Worm (Caenorhabditis elegans) whole organism, late embryonic: Measurements from ENCODE around the gene unc-70.

ENCODE experiments used
- C08G9.2 ChIP-seq: sonication (generic microtip); optimal IDR thresholded peaks from 2 replicates; lab custom pipeline; 2016; ENCODE audit warnings: mild to moderate bottlenecking, missing genetic modification characterization, moderate library complexity, missing compliant biosample characterization
- C38D4.7 ChIP-seq: fragments of 200-800 bp; sonication (Bioruptor generic); optimal IDR thresholded peaks from 2 replicates; lab custom pipeline; 2018; ENCODE audit warnings: mild to moderate bottlenecking, missing genetic modification characterization, moderate library complexity, missing compliant biosample characterization
- K02D7.2 ChIP-seq: sonication (generic microtip); optimal IDR thresholded peaks from 2 replicates; lab custom pipeline; 2017; ENCODE audit warnings: mild to moderate bottlenecking, missing genetic modification characterization, missing compliant biosample characterization
- T23F11.4 ChIP-seq: fragments of 200-800 bp; sonication (Bioruptor generic); optimal IDR thresholded peaks from 2 replicates; lab custom pipeline; 2018; ENCODE audit warnings: mild to moderate bottlenecking, missing genetic modification characterization, missing compliant biosample characterization
- Y22D7AL.16 ChIP-seq: sonication (generic microtip); optimal IDR thresholded peaks from 2 replicates; lab custom pipeline; 2016; ENCODE audit warnings: missing genetic modification characterization, missing compliant biosample characterization
- ama-1 ChIP-seq: fragments of 150-350 bp; optimal IDR thresholded peaks from 2 replicates; lab custom pipeline; 2014
- ceh-18 ChIP-seq: sonication (generic microtip); optimal IDR thresholded peaks from 2 replicates; lab custom pipeline; 2016; ENCODE audit warnings: missing genetic modification characterization, missing compliant biosample characterization
- ceh-2 ChIP-seq: sonication (generic microtip); optimal IDR thresholded peaks from 2 replicates; lab custom pipeline; 2016; ENCODE audit warnings: missing genotype, missing genetic modification characterization, missing compliant biosample characterization
- ceh-30 ChIP-seq: fragments of 150-350 bp; optimal IDR thresholded peaks from 2 replicates; lab custom pipeline; 2014; ENCODE audit warnings: missing biosample characterization, missing genetic modification characterization
- ceh-31 ChIP-seq: sonication (generic microtip); optimal IDR thresholded peaks from 2 replicates; lab custom pipeline; 2016; ENCODE audit warnings: missing genetic modification characterization, missing compliant biosample characterization
- ceh-45 ChIP-seq: fragments of 200-800 bp; sonication (Bioruptor generic); IDR thresholded peaks from 2 replicates; pipeline ENCODE4 v1.3.6; 2022; ENCODE audit warnings: missing genetic modification reagents, missing genetic modification characterization, missing compliant biosample characterization
- ceh-48 ChIP-seq: sonication (generic microtip); optimal IDR thresholded peaks from 2 replicates; lab custom pipeline; 2016; ENCODE audit warnings: missing genetic modification characterization, inconsistent platforms, missing compliant biosample characterization
- ceh-9 ChIP-seq: sonication (generic microtip); optimal IDR thresholded peaks from 2 replicates; lab custom pipeline; 2016; ENCODE audit warnings: mild to moderate bottlenecking, missing genetic modification characterization, inconsistent platforms, missing compliant biosample characterization
- che-1 ChIP-seq: sonication (generic microtip); optimal IDR thresholded peaks from 2 replicates; lab custom pipeline; 2016; ENCODE audit warnings: mild to moderate bottlenecking, missing genetic modification characterization, missing compliant biosample characterization
- dmd-4 ChIP-seq: sonication (generic microtip); optimal IDR thresholded peaks from 2 replicates; lab custom pipeline; 2016; ENCODE audit warnings: borderline replicate concordance, missing genetic modification characterization, missing compliant biosample characterization
- elt-2 ChIP-seq: sonication (generic microtip); optimal IDR thresholded peaks from 2 replicates; lab custom pipeline; 2016; ENCODE audit warnings: missing genetic modification reagents, missing genetic modification characterization, missing compliant biosample characterization
- elt-4 ChIP-seq: sonication (generic microtip); optimal IDR thresholded peaks from 2 replicates; lab custom pipeline; 2016; ENCODE audit warnings: missing genetic modification characterization, missing compliant biosample characterization
- fax-1 ChIP-seq: sonication (generic microtip); optimal IDR thresholded peaks from 2 replicates; lab custom pipeline; 2016; ENCODE audit warnings: missing genotype, missing genetic modification characterization, missing compliant biosample characterization
- gmeb-2 ChIP-seq: sonication (generic microtip); optimal IDR thresholded peaks from 2 replicates; lab custom pipeline; 2016; ENCODE audit warnings: missing genetic modification characterization, inconsistent platforms, missing compliant biosample characterization
- hlh-13 ChIP-seq: fragments of 200-800 bp; sonication (Bioruptor generic); optimal IDR thresholded peaks from 2 replicates; lab custom pipeline; 2018; ENCODE audit warnings: mild to moderate bottlenecking, missing genetic modification characterization, missing compliant biosample characterization
- hlh-15 ChIP-seq: sonication (generic microtip); optimal IDR thresholded peaks from 2 replicates; lab custom pipeline; 2016; ENCODE audit warnings: missing genetic modification characterization, missing compliant biosample characterization
- hlh-6 ChIP-seq: sonication (generic microtip); optimal IDR thresholded peaks from 2 replicates; lab custom pipeline; 2016; ENCODE audit warnings: missing genotype, missing genetic modification characterization, missing compliant biosample characterization
- hlh-8 ChIP-seq: sonication (generic microtip); optimal IDR thresholded peaks from 2 replicates; lab custom pipeline; 2016; ENCODE audit warnings: missing genotype, missing genetic modification characterization, missing compliant biosample characterization
- lim-6 ChIP-seq: sonication (generic microtip); optimal IDR thresholded peaks from 2 replicates; lab custom pipeline; 2016; ENCODE audit warnings: missing genetic modification characterization, missing compliant biosample characterization
- lin-11 ChIP-seq: fragments of 200-800 bp; sonication (Bioruptor generic); optimal IDR thresholded peaks from 2 replicates; lab custom pipeline; 2018; ENCODE audit warnings: mild to moderate bottlenecking, missing genetic modification characterization, missing compliant biosample characterization
- madf-2 ChIP-seq: sonication (generic microtip); optimal IDR thresholded peaks from 2 replicates; lab custom pipeline; 2017; ENCODE audit warnings: missing genetic modification characterization, missing compliant biosample characterization
- nfya-1 ChIP-seq: sonication (generic microtip); optimal IDR thresholded peaks from 2 replicates; lab custom pipeline; 2017; ENCODE audit warnings: missing genetic modification characterization, mild to moderate bottlenecking, missing compliant biosample characterization, antibody characterized with exemption, moderate library complexity
- nhr-232 ChIP-seq: sonication (generic microtip); optimal IDR thresholded peaks from 2 replicates; lab custom pipeline; 2016; ENCODE audit warnings: missing genetic modification characterization, missing compliant biosample characterization
- odd-2 ChIP-seq: sonication (generic microtip); optimal IDR thresholded peaks from 2 replicates; lab custom pipeline; 2017; ENCODE audit warnings: antibody characterized with exemption, mild to moderate bottlenecking, missing genetic modification characterization, missing compliant biosample characterization
- pat-9 ChIP-seq: fragments of 200-800 bp; sonication (Bioruptor generic); optimal IDR thresholded peaks from 2 replicates; lab custom pipeline; 2018; ENCODE audit warnings: mild to moderate bottlenecking, missing genetic modification characterization, moderate library complexity, missing compliant biosample characterization
- pax-1 ChIP-seq: fragments of 150-350 bp; optimal IDR thresholded peaks from 2 replicates; lab custom pipeline; 2014; ENCODE audit warnings: missing biosample characterization, missing genetic modification characterization
- pha-2 ChIP-seq: sonication (generic microtip); optimal IDR thresholded peaks from 2 replicates; lab custom pipeline; 2017; ENCODE audit warnings: mild to moderate bottlenecking, missing genetic modification characterization, missing compliant biosample characterization
- pha-4 ChIP-seq: fragments of 150-350 bp; optimal IDR thresholded peaks from 2 replicates; lab custom pipeline; 2018; ENCODE audit warnings: missing biosample characterization, missing genetic modification reagents, missing genetic modification characterization
- pqm-1 ChIP-seq: sonication (generic microtip); optimal IDR thresholded peaks from 2 replicates; lab custom pipeline; 2016; ENCODE audit warnings: missing genetic modification characterization, missing compliant biosample characterization
- pros-1 ChIP-seq: fragments of 150-350 bp; optimal IDR thresholded peaks from 2 replicates; lab custom pipeline; 2014; ENCODE audit warnings: missing biosample characterization, missing genetic modification reagents, missing genetic modification characterization
- ref-2 ChIP-seq: sonication (generic microtip); optimal IDR thresholded peaks from 2 replicates; lab custom pipeline; 2016; ENCODE audit warnings: missing genetic modification characterization, missing compliant biosample characterization
- rnt-1 ChIP-seq: sonication (generic microtip); optimal IDR thresholded peaks from 2 replicates; lab custom pipeline; 2016; ENCODE audit warnings: missing genetic modification characterization, missing compliant biosample characterization
- sox-2 ChIP-seq: fragments of 200-800 bp; sonication (Bioruptor generic); IDR thresholded peaks from 2 replicates; pipeline ENCODE4 v1.3.6; 2022; ENCODE audit warnings: missing genetic modification reagents, missing genetic modification characterization, missing compliant biosample characterization
- sox-4 ChIP-seq: sonication (generic microtip); optimal IDR thresholded peaks from 2 replicates; lab custom pipeline; 2017; ENCODE audit warnings: mild to moderate bottlenecking, missing genetic modification characterization, inconsistent platforms, missing compliant biosample characterization
- syd-9 ChIP-seq: sonication (generic microtip); optimal IDR thresholded peaks from 2 replicates; lab custom pipeline; 2016; ENCODE audit warnings: mild to moderate bottlenecking, missing genetic modification characterization, moderate library complexity, missing compliant biosample characterization
- tbx-2 ChIP-seq: sonication (generic microtip); optimal IDR thresholded peaks from 2 replicates; lab custom pipeline; 2016; ENCODE audit warnings: missing genetic modification characterization, missing compliant biosample characterization
- unc-3 ChIP-seq, 2 experiments: fragments of 200-800 bp in 1 of 2; sonication (Bioruptor generic) in 1 of 2; sonication (generic microtip) in 1 of 2; conservative IDR thresholded peaks in 1 of 2; optimal IDR thresholded peaks in 1 of 2; 2 replicates each; pipeline versions ENCODE4 v1.3.6 to Lab custom; 2016 to 2022; ENCODE audit warnings: missing compliant biosample characterization in 2 of 2, missing genetic modification characterization in 2 of 2, missing genetic modification reagents in 1 of 2
- unc-42 ChIP-seq: sonication (generic microtip); optimal IDR thresholded peaks from 2 replicates; lab custom pipeline; 2016; ENCODE audit warnings: missing genotype, missing genetic modification characterization, missing compliant biosample characterization
- unc-86 ChIP-seq: sonication (generic microtip); optimal IDR thresholded peaks from 2 replicates; lab custom pipeline; 2016; ENCODE audit warnings: missing genetic modification characterization, missing compliant biosample characterization

Gene unc-70

ce11 chrV:6880623-6881022, 515 bp upstream of the unc-70 start (continued):
- TF ChIP-seq ceh-9 (no peak), che-1 (peak; percentile 5), ceh-18 (tag; lab: Kevin White, UChicago) (peak; percentile 65), sox-4 (peak; percentile 30), hlh-8 (peak; percentile 24), madf-2 (peak; percentile 46)

- TF ChIP-seq hlh-6 (no peak), ceh-30 (no peak), elt-2 (tag; lab: Kevin White, UChicago) (peak; percentile 55), hlh-8 (no peak), pha-2 (tag; lab: Kevin White, UChicago) (no peak), pha-4 (tag; lab: Kevin White, UChicago) (no peak), nhr-232 (no peak)
These were observed 597 bp downstream of the unc-70 start for ce11 chrV:6881735-6882134.

- TF ChIP-seq Y22D7AL.16 (tag; lab: Kevin White, UChicago): no peak
- peak; percentile 57 for TF ChIP-seq unc-42 (tag; lab: Kevin White, UChicago)
- TF ChIP-seq pax-1 (tag; lab: Kevin White, UChicago): no peak
These were observed 1.4 kb downstream of the unc-70 start for ce11 chrV:6882452-6882939.

- no peak for TF ChIP-seq rnt-1 (tag; lab: Kevin White, UChicago)
- no peak for TF ChIP-seq che-1
- TF ChIP-seq elt-2 (tag; lab: Kevin White, UChicago): no peak
- TF ChIP-seq nfya-1 (tag; lab: Kevin White, UChicago): no peak
- TF ChIP-seq C08G9.2 (tag; lab: Kevin White, UChicago): no peak
- TF ChIP-seq hlh-8: no peak
- no peak for TF ChIP-seq K02D7.2 (tag; lab: Kevin White, UChicago)
These were observed 3.9 kb downstream of the unc-70 start for ce11 chrV:6885070-6885469.

ce11 chrV:6888828-6889227, 7.7 kb downstream of the unc-70 start:
- TF ChIP-seq unc-3 (GFP tag; conservative IDR thresholded peaks at IDR 0.05; lab: Robert Waterston, UW) (peak; percentile 57; the same call in 1 of the 2 replicates), unc-3 (tag; optimal IDR thresholded peaks at IDR 0.05; lab: Kevin White, UChicago) (peak; percentile 69), ref-2 (tag; lab: Kevin White, UChicago) (peak; percentile 82), odd-2 (tag; lab: Kevin White, UChicago) (peak; percentile 18), fax-1 (peak; percentile 64), gmeb-2 (tag; lab: Kevin White, UChicago) (peak; percentile 73), T23F11.4 (GFP tag; lab: Kevin White, UChicago) (peak; percentile 62), dmd-4 (tag; lab: Kevin White, UChicago) (no peak), pros-1 (no peak), hlh-13 (GFP tag; lab: Kevin White, UChicago) (peak; percentile 70), pha-2 (tag; lab: Kevin White, UChicago) (peak; percentile 70), hlh-6 (peak; percentile 84), sox-2 (peak; percentile 47; the same call in 1 of the 2 replicates), unc-86 (tag; lab: Kevin White, UChicago) (peak; percentile 78), unc-42 (tag; lab: Kevin White, UChicago) (peak; percentile 56), ceh-18 (tag; lab: Kevin White, UChicago) (peak; percentile 74), lin-11 (tag; lab: Kevin White, UChicago) (peak; percentile 71), syd-9 (peak; percentile 77), ceh-2 (tag; lab: Kevin White, UChicago) (peak; percentile 11), C38D4.7 (GFP tag; lab: Kevin White, UChicago) (peak; percentile 84), ceh-48 (tag; lab: Kevin White, UChicago) (peak; percentile 46), tbx-2 (peak; percentile 52), lim-6 (tag; lab: Kevin White, UChicago) (peak; percentile 19), elt-4 (no peak), hlh-15 (peak; percentile 37), C08G9.2 (tag; lab: Kevin White, UChicago) (peak; percentile 65), pax-1 (tag; lab: Kevin White, UChicago) (no peak), pat-9 (tag; lab: Kevin White, UChicago) (peak; percentile 70), ceh-45 (GFP tag; lab: Robert Waterston, UW) (peak; percentile 58; the same call in 1 of the 2 replicates), ceh-31 (peak; percentile 49), pha-4 (tag; lab: Kevin White, UChicago) (no peak), pqm-1 (tag; lab: Kevin White, UChicago) (peak; percentile 90), ama-1 (no peak)
